Worm (Caenorhabditis elegans) whole organism, L1 larva: ENCODE results near the gene vha-14.

ENCODE experiments used
- C04F5.9 ChIP-seq: sonication (generic microtip); optimal IDR thresholded peaks from 2 replicates; lab custom pipeline; 2016; ENCODE audit warnings: missing genetic modification characterization, missing compliant biosample characterization
- C16A3.4 ChIP-seq: fragments of 150-350 bp; optimal IDR thresholded peaks from 2 replicates; lab custom pipeline; 2014; ENCODE audit warnings: missing biosample characterization, missing genetic modification characterization
- C34B4.2 ChIP-seq: sonication (generic microtip); optimal IDR thresholded peaks from 2 replicates; lab custom pipeline; 2017; ENCODE audit warnings: mild to moderate bottlenecking, missing genetic modification characterization, missing compliant biosample characterization
- ceh-63 ChIP-seq: fragments of 200-800 bp; sonication (Bioruptor generic); optimal IDR thresholded peaks from 2 replicates; lab custom pipeline; 2018; ENCODE audit warnings: mild to moderate bottlenecking, missing genetic modification characterization, missing compliant biosample characterization
- ceh-82 ChIP-seq, 3 experiments: fragments of 150-350 bp in 1 of 3; sonication (generic microtip) in 2 of 3; optimal IDR thresholded peaks; 2 replicates each; lab custom pipeline; 2014 to 2017; ENCODE audit warnings: missing biosample characterization in 3 of 3, missing genetic modification characterization in 3 of 3
- ceh-88 ChIP-seq: fragments of 200-800 bp; sonication (Bioruptor generic); IDR thresholded peaks from 2 replicates; pipeline ENCODE4 v1.3.6; 2022; ENCODE audit warnings: missing genetic modification characterization, missing compliant biosample characterization
- ceh-90 ChIP-seq: sonication (generic microtip); optimal IDR thresholded peaks from 2 replicates; lab custom pipeline; 2016; ENCODE audit warnings: missing genetic modification characterization, missing compliant biosample characterization
- dpl-1 ChIP-seq, 3 experiments: fragments of 150-350 bp in 2 of 3; sonication (generic microtip) in 1 of 3; optimal IDR thresholded peaks; 2 replicates each; lab custom pipeline; 2014 to 2017; ENCODE audit warnings: missing biosample characterization in 3 of 3, missing genetic modification characterization in 3 of 3, missing genetic modification reagents in 3 of 3
- dsc-1 ChIP-seq: sonication (generic microtip); optimal IDR thresholded peaks from 2 replicates; lab custom pipeline; 2016; ENCODE audit warnings: mild to moderate bottlenecking, missing genetic modification characterization, missing compliant biosample characterization
- efl-1 ChIP-seq, 4 experiments: fragments of 150-350 bp; optimal IDR thresholded peaks in 3 of 4; peaks in 1 of 4; 1 replicate in 1 of 4; 2 replicates in 3 of 4; lab custom pipeline; 2014; ENCODE audit warnings: missing biosample characterization in 2 of 4, missing genetic modification characterization in 2 of 4, missing genetic modification reagents in 2 of 4
- efl-3 ChIP-seq: fragments of 200-800 bp; sonication (Bioruptor generic); optimal IDR thresholded peaks from 2 replicates; lab custom pipeline; 2018; ENCODE audit warnings: mild to moderate bottlenecking, missing genetic modification characterization, missing compliant biosample characterization
- elt-2 ChIP-seq: sonication (generic microtip); optimal IDR thresholded peaks from 2 replicates; lab custom pipeline; 2016; ENCODE audit warnings: missing genetic modification characterization, mild to moderate bottlenecking, inconsistent platforms, missing compliant biosample characterization, missing genetic modification reagents
- ets-5 ChIP-seq: fragments of 200-800 bp; sonication (Bioruptor generic); IDR thresholded peaks from 2 replicates; pipeline ENCODE4 v1.3.6; 2022; ENCODE audit warnings: missing genetic modification characterization, missing compliant biosample characterization
- fkh-10 ChIP-seq: sonication (generic microtip); optimal IDR thresholded peaks from 2 replicates; lab custom pipeline; 2017; ENCODE audit warnings: missing biosample characterization, missing genetic modification reagents, missing genetic modification characterization
- fkh-8 ChIP-seq: sonication (generic microtip); optimal IDR thresholded peaks from 2 replicates; lab custom pipeline; 2016; ENCODE audit warnings: mild to moderate bottlenecking, missing genetic modification characterization, missing compliant biosample characterization
- hlh-17 ChIP-seq: fragments of 200-800 bp; sonication (Bioruptor generic); optimal IDR thresholded peaks from 2 replicates; lab custom pipeline; 2018; ENCODE audit warnings: missing genetic modification characterization, mild to moderate bottlenecking, missing compliant biosample characterization, moderate library complexity, borderline replicate concordance
- jun-1 ChIP-seq: fragments of 150-350 bp; optimal IDR thresholded peaks from 2 replicates; lab custom pipeline; 2014; ENCODE audit warnings: missing biosample characterization, missing genetic modification reagents, missing genetic modification characterization
- lin-13 ChIP-seq: fragments of 150-350 bp; optimal IDR thresholded peaks from 2 replicates; lab custom pipeline; 2014; ENCODE audit warnings: missing biosample characterization, missing genetic modification reagents, missing genetic modification characterization
- lsy-2 ChIP-seq, 2 experiments: fragments of 150-350 bp; optimal IDR thresholded peaks; 2 replicates each; lab custom pipeline; 2014; ENCODE audit warnings: missing biosample characterization in 2 of 2, missing genetic modification characterization in 2 of 2
- mab-9 ChIP-seq: fragments of 200-800 bp; sonication (Bioruptor generic); IDR thresholded peaks from 2 replicates; pipeline ENCODE4 v1.3.6; 2022; ENCODE audit warnings: missing genetic modification reagents, missing genetic modification characterization, missing compliant biosample characterization
- mdl-1 ChIP-seq, 2 experiments: fragments of 150-350 bp; optimal IDR thresholded peaks; 2 replicates each; lab custom pipeline; 2014 to 2017; ENCODE audit warnings: missing biosample characterization in 2 of 2, missing genetic modification characterization in 2 of 2, inconsistent platforms in 1 of 2
- nhr-11 ChIP-seq: fragments of 150-350 bp; optimal IDR thresholded peaks from 2 replicates; lab custom pipeline; 2014; ENCODE audit warnings: missing biosample characterization, missing genetic modification characterization
- nhr-237 ChIP-seq: fragments of 150-350 bp; optimal IDR thresholded peaks from 2 replicates; lab custom pipeline; 2014; ENCODE audit warnings: missing biosample characterization, missing genetic modification characterization
- nhr-76 ChIP-seq: sonication (generic microtip); optimal IDR thresholded peaks from 2 replicates; lab custom pipeline; 2017; ENCODE audit warnings: missing biosample characterization, missing genetic modification characterization
- nhr-77 ChIP-seq: fragments of 150-350 bp; optimal IDR thresholded peaks from 2 replicates; lab custom pipeline; 2014; ENCODE audit warnings: missing biosample characterization, missing genetic modification characterization
- nhr-84 ChIP-seq: sonication (generic microtip); optimal IDR thresholded peaks from 2 replicates; lab custom pipeline; 2017; ENCODE audit warnings: missing biosample characterization, missing genetic modification characterization
- nhr-90 ChIP-seq: sonication (generic microtip); optimal IDR thresholded peaks from 2 replicates; lab custom pipeline; 2016; ENCODE audit warnings: mild to moderate bottlenecking, missing genetic modification characterization, missing compliant biosample characterization; ENCODE audit not compliant: poor library complexity
- pqm-1 ChIP-seq: sonication (generic microtip); optimal IDR thresholded peaks from 3 replicates; lab custom pipeline; 2017; ENCODE audit warnings: missing biosample characterization, missing genetic modification characterization
- rnt-1 ChIP-seq: sonication (generic microtip); optimal IDR thresholded peaks from 2 replicates; lab custom pipeline; 2016; ENCODE audit warnings: mild to moderate bottlenecking, missing genetic modification characterization, moderate library complexity, missing compliant biosample characterization
- skn-1 ChIP-seq: fragments of 150-350 bp; optimal IDR thresholded peaks from 2 replicates; lab custom pipeline; 2014; ENCODE audit warnings: missing biosample characterization, missing genetic modification characterization
- snu-23 ChIP-seq: sonication (generic microtip); optimal IDR thresholded peaks from 2 replicates; lab custom pipeline; 2016; ENCODE audit warnings: missing genetic modification characterization, missing compliant biosample characterization
- sptf-1 ChIP-seq: fragments of 150-350 bp; optimal IDR thresholded peaks from 2 replicates; lab custom pipeline; 2014; ENCODE audit warnings: missing biosample characterization, missing genetic modification characterization
- swsn-7 ChIP-seq: sonication (generic microtip); optimal IDR thresholded peaks from 2 replicates; lab custom pipeline; 2016; ENCODE audit warnings: missing genetic modification characterization, missing compliant biosample characterization
- tlp-1 ChIP-seq: fragments of 150-350 bp; optimal IDR thresholded peaks from 2 replicates; lab custom pipeline; 2014; ENCODE audit warnings: missing biosample characterization, missing genetic modification characterization
- unc-86 ChIP-seq: sonication (generic microtip); optimal IDR thresholded peaks from 2 replicates; lab custom pipeline; 2016; ENCODE audit warnings: missing genetic modification characterization, missing compliant biosample characterization
- zip-4 ChIP-seq: fragments of 200-800 bp; sonication (Bioruptor generic); optimal IDR thresholded peaks from 2 replicates; lab custom pipeline; 2018; ENCODE audit warnings: mild to moderate bottlenecking, missing genetic modification characterization, moderate library complexity, missing compliant biosample characterization
- ztf-11 ChIP-seq, 2 experiments: sonication (generic microtip); optimal IDR thresholded peaks; 2 replicates each; lab custom pipeline; 2016 to 2017; ENCODE audit warnings: missing genetic modification characterization in 2 of 2, missing biosample characterization in 1 of 2, missing compliant biosample characterization in 1 of 2

Gene vha-14

DNA sequence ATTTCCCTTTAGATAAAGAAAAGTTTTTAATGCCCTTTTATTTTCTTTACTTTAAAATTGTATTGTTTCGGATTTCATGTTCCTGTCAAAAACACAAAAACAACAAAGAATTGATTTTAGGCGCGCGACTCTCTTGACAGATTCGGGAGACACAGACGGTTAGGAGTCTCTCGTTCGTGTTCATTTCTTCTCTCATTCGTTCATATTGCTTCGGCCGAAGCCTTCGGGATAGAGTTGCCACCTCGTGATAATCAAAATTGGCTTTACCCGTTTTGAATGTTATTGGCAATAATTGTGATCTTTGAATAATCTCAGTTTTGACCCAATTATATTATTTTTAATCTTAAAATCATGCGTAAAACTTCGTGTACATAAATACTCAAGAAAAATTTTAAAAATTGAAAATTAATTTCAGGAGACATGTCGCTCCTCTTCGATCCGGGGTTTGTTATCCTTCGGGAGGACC, 3.2 kb downstream of the vha-14 start, which contains the start of gene F55H2.5:
TSS of gene F55H2.5 (plus strand) at position 416 of the 466 bp plus-strand sequence.
- no peak for TF ChIP-seq ceh-82 (tag; optimal IDR thresholded peaks at IDR 0.05; lab: Kevin White, UChicago)
- no peak for TF ChIP-seq hlh-17
- TF ChIP-seq sptf-1 (tag; lab: Kevin White, UChicago): no peak
- no peak for TF ChIP-seq dpl-1 (GFP tag; optimal IDR thresholded peaks at IDR 0.05; lab: Kevin White, UChicago)
- TF ChIP-seq jun-1 (tag; lab: Kevin White, UChicago): no peak
- TF ChIP-seq nhr-76: no peak
- TF ChIP-seq efl-1 (optimal IDR thresholded peaks at IDR 0.05; lab: Kevin White, UChicago): no peak
- TF ChIP-seq efl-1 (GFP tag; optimal IDR thresholded peaks at IDR 0.05 in 1 of 2; lab: Kevin White, UChicago): no peak
- TF ChIP-seq C04F5.9 (tag; lab: Kevin White, UChicago): no peak
- TF ChIP-seq dsc-1 (tag; lab: Kevin White, UChicago): no peak
- no peak for TF ChIP-seq ceh-90 (tag; lab: Kevin White, UChicago)

DNA sequence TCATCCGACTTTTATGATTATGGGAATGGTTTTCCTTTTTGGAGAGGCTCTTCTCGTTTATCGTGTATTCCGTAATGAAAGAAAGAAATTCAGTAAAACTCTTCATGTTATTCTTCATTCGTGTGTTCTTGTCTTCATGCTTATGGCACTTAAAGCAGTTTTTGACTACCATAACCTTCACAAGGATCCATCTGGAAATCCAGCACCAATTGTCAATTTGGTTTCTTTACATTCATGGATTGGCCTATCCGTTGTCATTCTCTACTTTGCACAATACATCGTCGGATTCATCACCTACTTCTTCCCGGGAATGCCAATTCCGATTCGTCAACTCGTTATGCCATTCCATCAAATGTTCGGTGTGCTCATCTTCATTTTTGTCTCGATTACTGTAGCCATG, 3.8 kb downstream of the vha-14 start:
- TF ChIP-seq nhr-11 (tag; lab: Kevin White, UChicago): no peak
- no peak for TF ChIP-seq C16A3.4 (tag; lab: Kevin White, UChicago)
- TF ChIP-seq efl-3 (GFP tag; lab: Kevin White, UChicago): no peak
- TF ChIP-seq mdl-1 (tag; optimal IDR thresholded peaks at IDR 0.05; lab: Kevin White, UChicago): no peak
- TF ChIP-seq ets-5 (GFP tag; lab: Robert Waterston, UW): no peak
- TF ChIP-seq snu-23 (GFP tag; lab: Kevin White, UChicago): no peak
- no peak for TF ChIP-seq elt-2
- no peak for TF ChIP-seq lin-13 (GFP tag; lab: Kevin White, UChicago)
- no peak for TF ChIP-seq nhr-237 (tag; lab: Kevin White, UChicago)
- TF ChIP-seq fkh-8 (tag; lab: Kevin White, UChicago): no peak
- TF ChIP-seq dsc-1 (tag; lab: Kevin White, UChicago): no peak
- TF ChIP-seq C04F5.9 (tag; lab: Kevin White, UChicago): no peak
- TF ChIP-seq fkh-10 (GFP tag; lab: Kevin White, UChicago): no peak
- no peak for TF ChIP-seq nhr-76
- no peak for TF ChIP-seq skn-1
- no peak for TF ChIP-seq swsn-7

DNA sequence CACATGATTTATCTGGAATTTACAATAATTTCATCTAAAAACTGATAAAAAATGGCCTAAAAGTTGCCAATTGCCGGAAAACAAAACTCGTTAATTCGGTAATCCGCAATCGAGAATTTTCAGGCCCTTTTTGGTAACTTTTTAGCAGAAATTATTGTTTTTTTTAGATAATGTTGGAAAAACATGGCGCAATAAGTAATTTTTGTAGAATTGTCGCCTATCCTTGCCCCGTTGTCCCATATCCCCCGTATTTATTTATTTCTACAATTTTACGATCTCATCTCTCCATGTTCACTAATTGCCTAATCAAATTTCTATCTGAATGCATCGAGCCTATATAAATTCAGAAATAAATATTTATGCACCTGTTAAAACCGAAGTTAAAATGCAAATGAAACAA, 5.1 kb downstream of the vha-14 start:
- TF ChIP-seq rnt-1 (tag; lab: Kevin White, UChicago): no peak
- no peak for TF ChIP-seq efl-3 (GFP tag; lab: Kevin White, UChicago)

DNA sequence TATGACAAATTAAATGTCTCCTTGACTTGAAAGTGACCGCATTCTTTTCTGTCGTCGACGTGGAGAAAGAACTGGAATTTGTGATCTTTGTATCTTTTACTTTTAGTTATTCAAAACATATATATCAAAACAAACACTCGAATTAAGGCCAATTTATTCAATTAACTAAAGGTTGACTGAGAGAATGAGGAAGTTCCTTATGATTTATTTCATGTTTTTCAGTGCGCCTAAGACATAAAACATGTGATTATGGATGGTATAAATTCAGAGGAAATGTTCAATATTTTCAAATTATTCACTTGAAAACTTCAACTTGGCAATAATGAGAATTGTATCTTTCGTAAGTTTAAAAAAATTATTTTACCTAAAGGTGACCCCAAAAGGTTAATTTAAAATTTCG, 5.7 kb downstream of the vha-14 start, which contains the start of gene F55H2.8:
TSS of gene F55H2.8 (plus strand) at position 301 of the 400 bp plus-strand sequence.
- TF ChIP-seq nhr-77 (tag; lab: Kevin White, UChicago) (no peak), ceh-63 (GFP tag; lab: Kevin White, UChicago) (no peak), lin-13 (GFP tag; lab: Kevin White, UChicago) (no peak), nhr-84 (tag; lab: Kevin White, UChicago) (no peak), pqm-1 (tag; lab: Kevin White, UChicago) (no peak), nhr-11 (tag; lab: Kevin White, UChicago) (no peak), mab-9 (GFP tag; lab: Robert Waterston, UW) (no peak), tlp-1 (tag; lab: Kevin White, UChicago) (no peak), dpl-1 (GFP tag; optimal IDR thresholded peaks at IDR 0.05; lab: Kevin White, UChicago) (no peak), ztf-11 (tag; optimal IDR thresholded peaks at IDR 0.05; lab: Kevin White, UChicago) (no peak), zip-4 (GFP tag; lab: Kevin White, UChicago) (no peak), elt-2 (no peak), unc-86 (tag; lab: Kevin White, UChicago) (no peak), C34B4.2 (no peak), nhr-90 (tag; lab: Kevin White, UChicago) (no peak), lsy-2 (tag; optimal IDR thresholded peaks at IDR 0.05; lab: Kevin White, UChicago) (no peak), ceh-88 (GFP tag; lab: Robert Waterston, UW) (no peak)
